Worm (Caenorhabditis elegans): Measurements from ENCODE around the gene ain-1.

DNA sequence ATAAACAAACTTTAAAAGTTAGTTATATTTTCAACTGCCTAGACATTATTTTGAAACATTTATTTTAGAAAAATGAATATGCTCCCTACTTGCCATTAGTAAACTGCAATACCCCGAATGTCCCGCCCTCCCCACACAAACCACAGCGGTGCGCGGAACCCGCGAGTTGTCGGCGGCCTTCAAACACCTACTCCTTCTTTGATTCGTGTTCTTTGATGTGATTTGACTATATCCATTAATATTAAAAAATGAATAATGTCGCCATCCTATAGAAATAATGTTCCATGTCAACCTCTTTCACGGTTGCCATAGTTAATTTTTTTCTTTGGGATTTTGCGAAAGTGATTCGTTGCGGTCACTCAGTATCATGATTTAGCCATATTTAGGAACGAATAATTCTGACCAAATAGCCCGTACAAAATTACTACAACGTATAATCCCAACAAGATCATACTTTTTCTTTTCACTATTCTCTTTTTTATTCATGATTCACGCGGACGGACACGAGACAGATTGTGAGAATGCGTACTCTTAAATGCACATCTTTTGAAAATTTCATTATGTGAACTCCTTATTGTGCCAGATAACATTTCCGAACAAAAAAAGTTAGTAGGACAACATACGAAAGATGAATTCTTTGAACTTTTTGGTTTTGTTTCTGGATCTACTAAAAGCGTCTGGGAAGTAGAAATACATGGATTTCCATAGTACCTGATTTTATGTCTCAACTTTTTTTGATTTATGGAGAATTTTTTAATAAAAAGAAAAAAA, 48.6 kb upstream of the ain-1 start:
- TF ChIP-seq R02D3.7 (tag; optimal IDR thresholded peaks at IDR 0.05), result no peak
- TF ChIP-seq snpc-4 (tag; optimal IDR thresholded peaks at IDR 0.05), result peak; percentile 88
- TF ChIP-seq ama-1 (optimal IDR thresholded peaks at IDR 0.05), result no peak
- TF ChIP-seq nhr-76 (tag; optimal IDR thresholded peaks at IDR 0.05), result no peak
- TF ChIP-seq jun-1 (tag; optimal IDR thresholded peaks at IDR 0.05), result no peak
- no peak for TF ChIP-seq nhr-11 (tag; optimal IDR thresholded peaks at IDR 0.05)
- no peak for TF ChIP-seq pqm-1 (tag; optimal IDR thresholded peaks at IDR 0.05)
- no peak for TF ChIP-seq ceh-9 (tag; optimal IDR thresholded peaks at IDR 0.05)
- no peak for TF ChIP-seq unc-39 (tag; optimal IDR thresholded peaks at IDR 0.05)

Measured in whole organism, L3 larva.